1 fruit fly cellular context compared by ENCODE assay signal in the genomic region with DNA sequence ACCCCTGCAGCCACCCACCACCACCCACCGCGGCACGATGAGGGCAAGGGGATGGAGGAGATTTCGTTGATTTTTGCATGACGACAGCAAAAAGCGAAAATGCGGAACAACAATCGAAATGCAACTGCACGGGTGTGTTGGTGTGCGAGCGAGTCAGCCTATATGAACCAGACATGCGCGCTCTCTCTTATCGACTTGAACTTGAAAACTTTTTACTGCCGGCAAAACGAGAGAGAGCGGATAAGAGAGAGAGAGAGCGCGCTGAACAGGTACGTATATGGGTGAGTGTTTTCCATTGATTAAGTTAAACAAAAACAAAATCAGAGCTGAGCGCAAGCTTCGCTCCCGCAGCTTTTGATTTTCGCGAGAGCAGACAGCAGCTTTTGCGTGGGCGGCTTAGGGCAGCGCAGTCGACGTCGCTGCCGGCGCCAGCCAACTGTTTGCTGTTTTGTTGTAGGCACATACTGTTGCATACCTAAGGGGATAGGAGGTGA.
TF ChIP-seq lines count a peak whose summit lies in the region.

No protein-coding gene starts in this region.

TF ChIP-seq in whole organism, embryonic, 481 proteins besides CTCF, POLR2A, EP300 and RAD21 (continued from another document):
- TF ChIP-seq pzg (GFP tag; optimal IDR thresholded peaks at IDR 0.05; lab: Kevin White, UChicago), result no peak
- TF ChIP-seq Med (GFP tag; lab: Kevin White, UChicago), result peak; percentile 31
- no peak for TF ChIP-seq Asciz (GFP tag; optimal IDR thresholded peaks at IDR 0.05; lab: Kevin White, UChicago)
- TF ChIP-seq crol (GFP tag; IDR thresholded peaks at IDR 0.05; lab: Robert Waterston, UW), result no peak
- TF ChIP-seq CG10321 (GFP tag; IDR thresholded peaks at IDR 0.05; lab: Robert Waterston, UW), result peak; percentile 86
- TF ChIP-seq CG7745 (tag; optimal IDR thresholded peaks at IDR 0.05; lab: Kevin White, UChicago), result no peak
- no peak for TF ChIP-seq amos (GFP tag; IDR thresholded peaks at IDR 0.05; lab: Robert Waterston, UW; ENCODE audit: partially characterized antibody)
- TF ChIP-seq nau (GFP tag; optimal IDR thresholded peaks at IDR 0.05; lab: Kevin White, UChicago), result no peak
- no peak for TF ChIP-seq shn (GFP tag; optimal IDR thresholded peaks at IDR 0.05; lab: Kevin White, UChicago)
- no peak for TF ChIP-seq CG5953 (GFP tag; IDR thresholded peaks at IDR 0.05; lab: Robert Waterston, UW)
- TF ChIP-seq CG15479 (GFP tag; optimal IDR thresholded peaks at IDR 0.05; lab: Kevin White, UChicago), result no peak
- TF ChIP-seq insv (GFP tag; optimal IDR thresholded peaks at IDR 0.05; lab: Kevin White, UChicago), result no peak
- no peak for TF ChIP-seq schlank (tag; optimal IDR thresholded peaks at IDR 0.05; lab: Kevin White, UChicago)
- TF ChIP-seq lab (GFP tag; optimal IDR thresholded peaks at IDR 0.05; lab: Kevin White, UChicago), result no peak
- peak; percentile 90 to 98 for TF ChIP-seq Trl (optimal IDR thresholded peaks at IDR 0.05; lab: Kevin White, UChicago)
- peak; percentile 51 for TF ChIP-seq Trl (GFP tag; optimal IDR thresholded peaks at IDR 0.05; lab: Kevin White, UChicago)
- TF ChIP-seq nom (GFP tag; optimal IDR thresholded peaks at IDR 0.05; lab: Kevin White, UChicago), result peak; percentile 25
- TF ChIP-seq CG33213 (GFP tag; optimal IDR thresholded peaks at IDR 0.05; lab: Kevin White, UChicago), result no peak
- TF ChIP-seq CG9797 (GFP tag; optimal IDR thresholded peaks at IDR 0.05; lab: Kevin White, UChicago), result no peak
- TF ChIP-seq Hmx (GFP tag; optimal IDR thresholded peaks at IDR 0.05; lab: Kevin White, UChicago), result no peak
- no peak for TF ChIP-seq Meics (GFP tag; optimal IDR thresholded peaks at IDR 0.05; lab: Kevin White, UChicago)
- no peak for TF ChIP-seq disco-r (GFP tag; optimal IDR thresholded peaks at IDR 0.05; lab: Kevin White, UChicago)
- no peak for TF ChIP-seq CG16813 (GFP tag; IDR thresholded peaks at IDR 0.05; lab: Robert Waterston, UW; ENCODE audit: partially characterized antibody)
- no peak for TF ChIP-seq CG10267 (tag; optimal IDR thresholded peaks at IDR 0.05; lab: Kevin White, UChicago)
- TF ChIP-seq Dfd (GFP tag; optimal IDR thresholded peaks at IDR 0.05; lab: Kevin White, UChicago), result no peak
- no peak for TF ChIP-seq CG10274 (GFP tag; optimal IDR thresholded peaks at IDR 0.05; lab: Kevin White, UChicago)
- no peak for TF ChIP-seq CG1529 (GFP tag; optimal IDR thresholded peaks at IDR 0.05; lab: Kevin White, UChicago)
- TF ChIP-seq fd64A (GFP tag; optimal IDR thresholded peaks at IDR 0.05; lab: Kevin White, UChicago), result no peak
- peak; percentile 47 for TF ChIP-seq unc-4 (GFP tag; IDR thresholded peaks at IDR 0.05; lab: Robert Waterston, UW; ENCODE audit: partially characterized antibody)
- TF ChIP-seq Hand (GFP tag; optimal IDR thresholded peaks at IDR 0.05; lab: Kevin White, UChicago), result no peak
- peak; percentile 78 for TF ChIP-seq cg (GFP tag; optimal IDR thresholded peaks at IDR 0.05; lab: Kevin White, UChicago)
- peak; percentile 68 for TF ChIP-seq ewg (GFP tag; optimal IDR thresholded peaks at IDR 0.05; lab: Kevin White, UChicago)
- no peak for TF ChIP-seq odd (GFP tag; optimal IDR thresholded peaks at IDR 0.05; lab: Kevin White, UChicago)
- TF ChIP-seq HmgD (GFP tag; optimal IDR thresholded peaks at IDR 0.05; lab: Kevin White, UChicago), result no peak
- no peak for TF ChIP-seq so (GFP tag; IDR thresholded peaks at IDR 0.05; lab: Robert Waterston, UW)
- no peak for TF ChIP-seq Hr3 (GFP tag; optimal IDR thresholded peaks at IDR 0.05; lab: Kevin White, UChicago)
- no peak for TF ChIP-seq MESR4 (GFP tag; optimal IDR thresholded peaks at IDR 0.05; lab: Kevin White, UChicago)
- TF ChIP-seq BEAF-32 (GFP tag; optimal IDR thresholded peaks at IDR 0.05; lab: Kevin White, UChicago), result no peak
- peak in 1 of 2 experiments; percentile 63 for TF ChIP-seq Eip74EF (GFP tag; optimal IDR thresholded peaks at IDR 0.05; lab: Kevin White, UChicago)
- no peak for TF ChIP-seq ato (GFP tag; IDR thresholded peaks at IDR 0.05; lab: Robert Waterston, UW; ENCODE audit: partially characterized antibody)
- no peak for TF ChIP-seq run (tag; optimal IDR thresholded peaks at IDR 0.05; lab: Kevin White, UChicago)
- no peak for TF ChIP-seq ranshi (GFP tag; IDR thresholded peaks at IDR 0.05; lab: Robert Waterston, UW)
- TF ChIP-seq hth (optimal IDR thresholded peaks at IDR 0.05; lab: Kevin White, UChicago), result no peak
- TF ChIP-seq Six4 (GFP tag; optimal IDR thresholded peaks at IDR 0.05; lab: Kevin White, UChicago), result no peak
- no peak for TF ChIP-seq CG3838 (GFP tag; optimal IDR thresholded peaks at IDR 0.05; lab: Kevin White, UChicago)
- TF ChIP-seq ap (GFP tag; IDR thresholded peaks at IDR 0.05; lab: Robert Waterston, UW), result no peak
- TF ChIP-seq Bteb2 (GFP tag; optimal IDR thresholded peaks at IDR 0.05; lab: Kevin White, UChicago), result no peak
- no peak for TF ChIP-seq sim (GFP tag; IDR thresholded peaks at IDR 0.05; lab: Robert Waterston, UW)
- TF ChIP-seq vvl (GFP tag; IDR thresholded peaks at IDR 0.05; lab: Robert Waterston, UW), result 0 out of 2 replicates have a peak, but pooled peaks have one; percentile 5
- 0 out of 2 replicates have a peak, but pooled peaks have one; percentile 17 for TF ChIP-seq seq (GFP tag; IDR thresholded peaks at IDR 0.05; lab: Robert Waterston, UW)
- no peak for TF ChIP-seq CG8388 (GFP tag; optimal IDR thresholded peaks at IDR 0.05; lab: Kevin White, UChicago)
- TF ChIP-seq CG3407 (GFP tag; optimal IDR thresholded peaks at IDR 0.05; lab: Kevin White, UChicago), result no peak
- TF ChIP-seq CG10431 (GFP tag; optimal IDR thresholded peaks at IDR 0.05; lab: Kevin White, UChicago), result no peak
- TF ChIP-seq fd96Cb (tag; optimal IDR thresholded peaks at IDR 0.05; lab: Kevin White, UChicago), result no peak
- TF ChIP-seq Opbp (GFP tag; IDR thresholded peaks at IDR 0.05; lab: Robert Waterston, UW; ENCODE audit: partially characterized antibody), result 0 out of 3 replicates have a peak, but pooled peaks have one; percentile 18
- no peak for TF ChIP-seq gce (GFP tag; IDR thresholded peaks at IDR 0.05; lab: Robert Waterston, UW)
- no peak for TF ChIP-seq caup (GFP tag; optimal IDR thresholded peaks at IDR 0.05; lab: Kevin White, UChicago; ENCODE audit: severe bottlenecking)
- no peak for TF ChIP-seq Mes4 (GFP tag; optimal IDR thresholded peaks at IDR 0.05; lab: Kevin White, UChicago)
- TF ChIP-seq eyg (GFP tag; optimal IDR thresholded peaks at IDR 0.05; lab: Kevin White, UChicago), result no peak
- TF ChIP-seq Bdp1 (GFP tag; optimal IDR thresholded peaks at IDR 0.05; lab: Kevin White, UChicago), result no peak
- TF ChIP-seq CG34224 (GFP tag; IDR thresholded peaks at IDR 0.05; lab: Robert Waterston, UW; ENCODE audit: partially characterized antibody), result peak; percentile 65; the same call in 2 of the 3 replicates
- TF ChIP-seq Deaf1 (tag; optimal IDR thresholded peaks at IDR 0.05; lab: Kevin White, UChicago), result peak; percentile 3
- TF ChIP-seq trem (tag; optimal IDR thresholded peaks at IDR 0.05; lab: Kevin White, UChicago), result no peak
- no peak for TF ChIP-seq Lpt (GFP tag; optimal IDR thresholded peaks at IDR 0.05; lab: Kevin White, UChicago)
- no peak for TF ChIP-seq CG18011 (GFP tag; optimal IDR thresholded peaks at IDR 0.05; lab: Kevin White, UChicago)
- no peak; the same call in 1 of the 2 replicates for TF ChIP-seq sna (GFP tag; IDR thresholded peaks at IDR 0.05; lab: Robert Waterston, UW; ENCODE audit: partially characterized antibody)
- no peak for TF ChIP-seq CG18764 (GFP tag; optimal IDR thresholded peaks at IDR 0.05; lab: Kevin White, UChicago)
- TF ChIP-seq usp (GFP tag; optimal IDR thresholded peaks at IDR 0.05; lab: Kevin White, UChicago), result no peak
- no peak for TF ChIP-seq stc (GFP tag; IDR thresholded peaks at IDR 0.05; lab: Robert Waterston, UW)
- no peak for TF ChIP-seq Doc2 (GFP tag; IDR thresholded peaks at IDR 0.05; lab: Robert Waterston, UW)
- no peak for TF ChIP-seq zen (tag; optimal IDR thresholded peaks at IDR 0.05; lab: Kevin White, UChicago)
- no peak for TF ChIP-seq TFAM (GFP tag; optimal IDR thresholded peaks at IDR 0.05; lab: Kevin White, UChicago)
- no peak for TF ChIP-seq CG18262 (tag; optimal IDR thresholded peaks at IDR 0.05; lab: Kevin White, UChicago)
- TF ChIP-seq Bgb (GFP tag; IDR thresholded peaks at IDR 0.05; lab: Robert Waterston, UW; ENCODE audit: partially characterized antibody), result no peak; the same call in 1 of the 2 replicates
- peak; percentile 67 for TF ChIP-seq lbe (GFP tag; optimal IDR thresholded peaks at IDR 0.05; lab: Kevin White, UChicago)
- TF ChIP-seq CG4854 (GFP tag; optimal IDR thresholded peaks at IDR 0.05; lab: Kevin White, UChicago), result no peak
- no peak for TF ChIP-seq nmo (GFP tag; optimal IDR thresholded peaks at IDR 0.05; lab: Kevin White, UChicago)
- TF ChIP-seq zf30C (GFP tag; optimal IDR thresholded peaks at IDR 0.05; lab: Kevin White, UChicago), result no peak
- no peak for TF ChIP-seq jigr1 (GFP tag; IDR thresholded peaks at IDR 0.05; lab: Robert Waterston, UW)
- peak; percentile 8 for TF ChIP-seq Fer1 (GFP tag; optimal IDR thresholded peaks at IDR 0.05; lab: Kevin White, UChicago)
- no peak for TF ChIP-seq CG14710 (tag; optimal IDR thresholded peaks at IDR 0.05; lab: Kevin White, UChicago)
- TF ChIP-seq Dbx (GFP tag; IDR thresholded peaks at IDR 0.05; lab: Robert Waterston, UW), result no peak
- TF ChIP-seq CG7556 (GFP tag; optimal IDR thresholded peaks at IDR 0.05; lab: Kevin White, UChicago), result no peak
- peak; percentile 66 for TF ChIP-seq klu (GFP tag; IDR thresholded peaks at IDR 0.05; lab: Robert Waterston, UW)
- TF ChIP-seq CG11093 (GFP tag; IDR thresholded peaks at IDR 0.05; lab: Robert Waterston, UW), result no peak
- TF ChIP-seq CG13424 (tag; optimal IDR thresholded peaks at IDR 0.05; lab: Kevin White, UChicago), result no peak
- no peak for TF ChIP-seq CG12299 (tag; optimal IDR thresholded peaks at IDR 0.05; lab: Kevin White, UChicago)
- TF ChIP-seq Awh (GFP tag; IDR thresholded peaks at IDR 0.05; lab: Robert Waterston, UW), result no peak
- peak; percentile 32 for TF ChIP-seq Nf-YC (tag; optimal IDR thresholded peaks at IDR 0.05; lab: Kevin White, UChicago)
- TF ChIP-seq B-H1 (GFP tag; IDR thresholded peaks at IDR 0.05; lab: Robert Waterston, UW), result no peak
- peak; percentile 96 for TF ChIP-seq ftz-f1 (GFP tag; optimal IDR thresholded peaks at IDR 0.05; lab: Kevin White, UChicago)
- no peak for TF ChIP-seq CG2202 (tag; optimal IDR thresholded peaks at IDR 0.05; lab: Kevin White, UChicago)
- TF ChIP-seq H15 (GFP tag; IDR thresholded peaks at IDR 0.05; lab: Robert Waterston, UW), result no peak
- no peak; the same call in 2 of the 3 replicates for TF ChIP-seq CG11695 (GFP tag; IDR thresholded peaks at IDR 0.05; lab: Robert Waterston, UW)
- peak; percentile 70 for TF ChIP-seq scrt (GFP tag; optimal IDR thresholded peaks at IDR 0.05; lab: Kevin White, UChicago)
- no peak for TF ChIP-seq CG2129 (GFP tag; IDR thresholded peaks at IDR 0.05; lab: Robert Waterston, UW; ENCODE audit: partially characterized antibody)
- no peak for TF ChIP-seq CG31441 (GFP tag; IDR thresholded peaks at IDR 0.05; lab: Robert Waterston, UW)
- TF ChIP-seq jumu (GFP tag; optimal IDR thresholded peaks at IDR 0.05; lab: Kevin White, UChicago), result no peak
- TF ChIP-seq CG14014 (GFP tag; IDR thresholded peaks at IDR 0.05; lab: Robert Waterston, UW), result no peak
- TF ChIP-seq CG11696 (GFP tag; IDR thresholded peaks at IDR 0.05; lab: Robert Waterston, UW), result no peak
- TF ChIP-seq ATbp (GFP tag; optimal IDR thresholded peaks at IDR 0.05; lab: Kevin White, UChicago), result no peak
- TF ChIP-seq Mrtf (GFP tag; IDR thresholded peaks at IDR 0.05; lab: Robert Waterston, UW), result no peak
- TF ChIP-seq CG1832 (GFP tag; optimal IDR thresholded peaks at IDR 0.05; lab: Kevin White, UChicago), result peak; percentile 62
- no peak for TF ChIP-seq lola (GFP tag; optimal IDR thresholded peaks at IDR 0.05; lab: Kevin White, UChicago)
- peak; percentile 20; the same call in 1 of the 3 replicates for TF ChIP-seq CG34422 (GFP tag; IDR thresholded peaks at IDR 0.05; lab: Robert Waterston, UW)
- TF ChIP-seq ase (GFP tag; IDR thresholded peaks at IDR 0.05; lab: Robert Waterston, UW), result no peak
- TF ChIP-seq p53 (GFP tag; optimal IDR thresholded peaks at IDR 0.05; lab: Kevin White, UChicago), result no peak
- TF ChIP-seq esg (GFP tag; conservative IDR thresholded peaks at IDR 0.05; lab: Robert Waterston, UW), result no peak
- peak in 1 of 2 experiments; percentile 40 for TF ChIP-seq Hr51 (GFP tag; optimal IDR thresholded peaks at IDR 0.05; lab: Kevin White, UChicago)
- no peak for TF ChIP-seq gro (GFP tag; optimal IDR thresholded peaks at IDR 0.05; lab: Kevin White, UChicago)
- no peak for TF ChIP-seq CG9932 (GFP tag; IDR thresholded peaks at IDR 0.05; lab: Robert Waterston, UW)
- TF ChIP-seq CG12236 (GFP tag; optimal IDR thresholded peaks at IDR 0.05; lab: Kevin White, UChicago), result no peak
- TF ChIP-seq CG9817 (tag; optimal IDR thresholded peaks at IDR 0.05; lab: Kevin White, UChicago), result no peak
- TF ChIP-seq Ssrp (tag; optimal IDR thresholded peaks at IDR 0.05; lab: Kevin White, UChicago), result no peak
- TF ChIP-seq ci (GFP tag; IDR thresholded peaks at IDR 0.05; lab: Robert Waterston, UW), result no peak; the same call in 2 of the 3 replicates
- TF ChIP-seq CG6765 (GFP tag; optimal IDR thresholded peaks at IDR 0.05; lab: Kevin White, UChicago), result no peak
- TF ChIP-seq CG9437 (GFP tag; optimal IDR thresholded peaks at IDR 0.05; lab: Kevin White, UChicago), result no peak
- no peak for TF ChIP-seq psq (GFP tag; optimal IDR thresholded peaks at IDR 0.05; lab: Kevin White, UChicago)
- no peak for TF ChIP-seq CG18619 (GFP tag; optimal IDR thresholded peaks at IDR 0.05; lab: Kevin White, UChicago)
- no peak for TF ChIP-seq CG3847 (GFP tag; IDR thresholded peaks at IDR 0.05; lab: Robert Waterston, UW)
